Worm (Caenorhabditis elegans) whole organism, L3 larva: ENCODE results near the gene sox-2.

Experiments
- R02D3.7 ChIP-seq: fragments of 150-350 bp; optimal IDR thresholded peaks from 2 replicates; lab custom pipeline; 2014; ENCODE audit warnings: missing biosample characterization, missing genetic modification characterization
- ZK546.5 ChIP-seq: sonication (generic microtip); optimal IDR thresholded peaks from 2 replicates; lab custom pipeline; 2017; ENCODE audit warnings: missing biosample characterization, missing genetic modification characterization
- aly-2 ChIP-seq: fragments of 150-350 bp; optimal IDR thresholded peaks from 2 replicates; lab custom pipeline; 2014; ENCODE audit warnings: missing biosample characterization, missing genetic modification characterization
- ceh-16 ChIP-seq: sonication (generic microtip); optimal IDR thresholded peaks from 2 replicates; lab custom pipeline; 2017; ENCODE audit warnings: missing biosample characterization, missing genetic modification characterization
- ceh-28 ChIP-seq: fragments of 150-350 bp; optimal IDR thresholded peaks from 2 replicates; lab custom pipeline; 2014; ENCODE audit warnings: missing biosample characterization, missing genetic modification reagents, missing genetic modification characterization
- ceh-82 ChIP-seq: fragments of 150-350 bp; optimal IDR thresholded peaks from 2 replicates; lab custom pipeline; 2014; ENCODE audit warnings: missing biosample characterization, missing genetic modification characterization
- ceh-9 ChIP-seq: sonication (generic microtip); optimal IDR thresholded peaks from 2 replicates; lab custom pipeline; 2018; ENCODE audit warnings: missing biosample characterization, missing genetic modification characterization
- daf-12 ChIP-seq: fragments of 150-350 bp; optimal IDR thresholded peaks from 2 replicates; lab custom pipeline; 2014; ENCODE audit warnings: missing biosample characterization, missing genetic modification reagents, missing genetic modification characterization
- egl-5 ChIP-seq: fragments of 150-350 bp; optimal IDR thresholded peaks from 2 replicates; lab custom pipeline; 2017; ENCODE audit warnings: missing biosample characterization, missing genetic modification reagents, missing genetic modification characterization, inconsistent platforms
- elt-2 ChIP-seq: sonication (generic microtip); optimal IDR thresholded peaks from 2 replicates; lab custom pipeline; 2016; ENCODE audit warnings: missing genetic modification reagents, mild to moderate bottlenecking, missing genetic modification characterization, missing compliant biosample characterization
- eor-1 ChIP-seq, 2 experiments: fragments of 150-350 bp; optimal IDR thresholded peaks; 2 replicates each; lab custom pipeline; 2014 to 2018; ENCODE audit warnings: missing biosample characterization in 2 of 2, missing genetic modification characterization in 2 of 2
- fkh-10 ChIP-seq: sonication (generic microtip); optimal IDR thresholded peaks from 2 replicates; lab custom pipeline; 2017; ENCODE audit warnings: missing biosample characterization, missing genetic modification reagents, missing genetic modification characterization
- fkh-2 ChIP-seq: fragments of 150-350 bp; optimal IDR thresholded peaks from 2 replicates; lab custom pipeline; 2014; ENCODE audit warnings: missing biosample characterization, missing genetic modification reagents, missing genetic modification characterization
- jun-1 ChIP-seq: fragments of 150-350 bp; optimal IDR thresholded peaks from 2 replicates; lab custom pipeline; 2014; ENCODE audit warnings: missing biosample characterization, missing genetic modification reagents, missing genetic modification characterization
- lin-15B ChIP-seq: fragments of 150-350 bp; optimal IDR thresholded peaks from 2 replicates; lab custom pipeline; 2014; ENCODE audit warnings: missing biosample characterization, missing genetic modification characterization
- lin-39 ChIP-seq: fragments of 150-350 bp; optimal IDR thresholded peaks from 2 replicates; lab custom pipeline; 2018; ENCODE audit warnings: missing biosample characterization, missing genetic modification reagents, missing genetic modification characterization
- lsy-12 ChIP-seq: sonication (generic microtip); optimal IDR thresholded peaks from 2 replicates; lab custom pipeline; 2016; ENCODE audit warnings: mild to moderate bottlenecking, missing genetic modification characterization, missing compliant biosample characterization
- mdl-1 ChIP-seq: fragments of 150-350 bp; optimal IDR thresholded peaks from 2 replicates; lab custom pipeline; 2014; ENCODE audit warnings: missing biosample characterization, missing genetic modification characterization
- mml-1 ChIP-seq: fragments of 150-350 bp; sonication (generic microtip); optimal IDR thresholded peaks from 3 replicates; lab custom pipeline; 2014; ENCODE audit warnings: missing biosample characterization, missing genetic modification characterization
- nhr-11 ChIP-seq: fragments of 150-350 bp; optimal IDR thresholded peaks from 2 replicates; lab custom pipeline; 2014; ENCODE audit warnings: missing biosample characterization, missing genetic modification characterization
- nhr-12 ChIP-seq: fragments of 150-350 bp; optimal IDR thresholded peaks from 2 replicates; lab custom pipeline; 2014; ENCODE audit warnings: missing biosample characterization, missing genetic modification characterization
- nhr-23 ChIP-seq: fragments of 150-350 bp; optimal IDR thresholded peaks from 2 replicates; lab custom pipeline; 2014; ENCODE audit warnings: missing biosample characterization, missing genetic modification reagents, missing genetic modification characterization
- nhr-237 ChIP-seq: fragments of 150-350 bp; optimal IDR thresholded peaks from 2 replicates; lab custom pipeline; 2014; ENCODE audit warnings: missing biosample characterization, missing genetic modification characterization
- nhr-28 ChIP-seq: fragments of 150-350 bp; optimal IDR thresholded peaks from 2 replicates; lab custom pipeline; 2014; ENCODE audit warnings: missing biosample characterization, missing genetic modification characterization
- nhr-67 ChIP-seq: fragments of 150-350 bp; optimal IDR thresholded peaks from 2 replicates; lab custom pipeline; 2014; ENCODE audit warnings: missing biosample characterization, missing genetic modification characterization
- nhr-76 ChIP-seq: fragments of 150-350 bp; sonication (generic microtip); optimal IDR thresholded peaks from 5 replicates; lab custom pipeline; 2014; ENCODE audit warnings: missing biosample characterization, missing genetic modification characterization
- nhr-77 ChIP-seq: fragments of 150-350 bp; optimal IDR thresholded peaks from 2 replicates; lab custom pipeline; 2014; ENCODE audit warnings: missing biosample characterization, missing genetic modification characterization
- pqm-1 ChIP-seq: fragments of 150-350 bp; optimal IDR thresholded peaks from 2 replicates; lab custom pipeline; 2017; ENCODE audit warnings: missing biosample characterization, missing genetic modification characterization, inconsistent platforms
- snpc-4 ChIP-seq: fragments of 150-350 bp; optimal IDR thresholded peaks from 2 replicates; lab custom pipeline; 2014; ENCODE audit warnings: missing biosample characterization, missing genetic modification characterization
- zag-1 ChIP-seq: fragments of 150-350 bp; optimal IDR thresholded peaks from 2 replicates; lab custom pipeline; 2014; ENCODE audit warnings: missing biosample characterization, missing genetic modification characterization
- ztf-4 ChIP-seq: fragments of 150-350 bp; optimal IDR thresholded peaks from 2 replicates; lab custom pipeline; 2014; ENCODE audit warnings: missing biosample characterization, missing genetic modification characterization

sox-2 gene

ce11 chrX:7416082-7416481, 47.5 kb downstream of the sox-2 start, which contains the start of gene C10A4.1:
Gene C10A4.1 (plus strand): TSS chrX:7416382.
- TF ChIP-seq nhr-28 (tag; lab: Kevin White, UChicago) (no peak), zag-1 (tag; lab: Kevin White, UChicago) (no peak), pqm-1 (tag; lab: Kevin White, UChicago) (no peak), nhr-237 (tag; lab: Kevin White, UChicago) (no peak), fkh-10 (GFP tag; lab: Kevin White, UChicago) (no peak), nhr-11 (tag; lab: Kevin White, UChicago) (no peak), R02D3.7 (tag; lab: Kevin White, UChicago) (no peak), elt-2 (no peak), mdl-1 (tag; lab: Kevin White, UChicago) (no peak), lin-15B (tag; lab: Kevin White, UChicago) (no peak)

- TF ChIP-seq daf-12 (tag; lab: Kevin White, UChicago) (no peak), ZK546.5 (tag; lab: Kevin White, UChicago) (no peak), nhr-23 (tag; lab: Kevin White, UChicago) (no peak), eor-1 (tag; optimal IDR thresholded peaks at IDR 0.05; lab: Kevin White, UChicago) (no peak), ceh-16 (tag; lab: Kevin White, UChicago) (no peak), nhr-77 (tag; lab: Kevin White, UChicago) (no peak), mml-1 (tag; lab: Kevin White, UChicago) (no peak), ceh-9 (tag; lab: Kevin White, UChicago) (no peak), lin-39 (tag; lab: Kevin White, UChicago) (no peak), nhr-28 (tag; lab: Kevin White, UChicago) (no peak), lin-15B (tag; lab: Kevin White, UChicago) (no peak), fkh-10 (GFP tag; lab: Kevin White, UChicago) (no peak), aly-2 (tag; lab: Kevin White, UChicago) (no peak), nhr-237 (tag; lab: Kevin White, UChicago) (no peak), lsy-12 (tag; lab: Kevin White, UChicago) (no peak), egl-5 (tag; lab: Kevin White, UChicago) (no peak), nhr-76 (tag; lab: Kevin White, UChicago) (no peak), ceh-82 (tag; lab: Kevin White, UChicago) (no peak)
Observed at ce11 chrX:7415420-7415819, 48.1 kb downstream of the sox-2 start, which contains the start of gene C10A4.7. Gene C10A4.7 (minus strand): TSS chrX:7415520.

- TF ChIP-seq nhr-76 (tag; lab: Kevin White, UChicago): no peak
- no peak for TF ChIP-seq zag-1 (tag; lab: Kevin White, UChicago)
- no peak for TF ChIP-seq ceh-28 (tag; lab: Kevin White, UChicago)
- no peak for TF ChIP-seq ztf-4
- no peak for TF ChIP-seq nhr-67 (tag; lab: Kevin White, UChicago)
- TF ChIP-seq fkh-2 (tag; lab: Kevin White, UChicago): no peak
- TF ChIP-seq mml-1 (tag; lab: Kevin White, UChicago): no peak
- TF ChIP-seq snpc-4 (tag; lab: Kevin White, UChicago): no peak
- no peak for TF ChIP-seq nhr-12 (tag; lab: Kevin White, UChicago)
- TF ChIP-seq lin-15B (tag; lab: Kevin White, UChicago): no peak
Observed at ce11 chrX:7409935-7410334, 53.6 kb downstream of the sox-2 start, which contains the start of gene C10A4.2. Gene C10A4.2 (plus strand): TSS chrX:7410235.

DNA sequence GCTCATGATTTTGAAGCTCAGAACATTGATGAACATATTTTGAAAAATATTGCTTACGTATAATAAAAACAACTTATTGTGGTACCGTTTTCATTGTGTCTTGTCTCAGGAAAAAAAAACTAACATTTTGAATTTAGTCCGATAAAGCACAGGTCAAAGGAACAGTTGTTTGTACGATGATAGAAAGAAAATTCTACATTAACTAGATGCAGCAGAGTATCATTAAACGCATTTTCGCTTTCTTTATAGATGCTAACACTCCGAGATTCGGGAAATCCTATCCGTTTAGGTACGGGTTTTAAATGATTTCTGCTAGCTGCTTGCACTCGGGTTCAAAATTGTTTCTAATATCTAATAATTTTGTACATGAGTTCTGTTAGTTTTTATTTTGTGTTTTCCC, 54.5 kb downstream of the sox-2 start:
- TF ChIP-seq lin-39 (tag; lab: Kevin White, UChicago): no peak
- no peak for TF ChIP-seq jun-1
- TF ChIP-seq R02D3.7 (tag; lab: Kevin White, UChicago): no peak
